Worm (Caenorhabditis elegans): ENCODE data around the gene F35E12.10.
A peak's percentile ranks its signal among the peaks of the same experiment; 100 is the strongest.

The F35E12.10 gene

ce11 chrV:13744901-13745300, 3.7 kb downstream of the F35E12.10 start, which contains the start of gene F35E12.9:
F35E12.9 (minus strand) TSS chrV:13745127.
- TF ChIP-seq aha-1 (tag) (peak; percentile 85), spr-3 (GFP tag; optimal IDR thresholded peaks at IDR 0.05) (no peak), Y75B8A.6 (GFP tag; IDR thresholded peaks at IDR 0.05) (no peak), attf-4 (tag; optimal IDR thresholded peaks at IDR 0.05) (no peak), nhr-111 (GFP tag; optimal IDR thresholded peaks at IDR 0.05) (no peak), zip-11 (GFP tag; IDR thresholded peaks at IDR 0.05) (no peak), ztf-11 (tag; optimal IDR thresholded peaks at IDR 0.05) (no peak), daf-19 (GFP tag; conservative IDR thresholded peaks at IDR 0.05) (no peak), mes-2 (tag; optimal IDR thresholded peaks at IDR 0.05; ENCODE audit: poor library complexity, severe bottlenecking) (no peak), egl-27 (tag; optimal IDR thresholded peaks at IDR 0.05) (no peak), zip-2 (tag; optimal IDR thresholded peaks at IDR 0.05) (peak; percentile 16), lir-3 (tag; optimal IDR thresholded peaks at IDR 0.05) (no peak), ctbp-1 (GFP tag; IDR thresholded peaks at IDR 0.05) (no peak), mxl-2 (GFP tag; conservative IDR thresholded peaks at IDR 0.05) (no peak), egl-43 (GFP tag; IDR thresholded peaks at IDR 0.05) (no peak), F26F4.8 (GFP tag; conservative IDR thresholded peaks at IDR 0.05) (no peak), madf-5 (GFP tag; IDR thresholded peaks at IDR 0.05) (no peak), dmd-9 (GFP tag; IDR thresholded peaks at IDR 0.05) (no peak), nhr-77 (tag; optimal IDR thresholded peaks at IDR 0.05) (peak; percentile 35), nhr-42 (GFP tag; IDR thresholded peaks at IDR 0.05) (no peak), ceh-44 (GFP tag; IDR thresholded peaks at IDR 0.05) (no peak), ama-1 (optimal IDR thresholded peaks at IDR 0.05) (no peak), Y48G9A.11 (GFP tag; IDR thresholded peaks at IDR 0.05) (no peak), ceh-82 (tag; optimal IDR thresholded peaks at IDR 0.05) (no peak), nhr-102 (tag; optimal IDR thresholded peaks at IDR 0.05) (peak; percentile 24), dmd-8 (GFP tag; IDR thresholded peaks at IDR 0.05) (no peak), nhr-76 (tag; optimal IDR thresholded peaks at IDR 0.05) (no peak), ceh-32 (tag; optimal IDR thresholded peaks at IDR 0.05; ENCODE audit: poor library complexity) (no peak), fos-1 (tag; optimal IDR thresholded peaks at IDR 0.05) (no peak), pha-4 (GFP tag; IDR thresholded peaks at IDR 0.05) (no peak), pha-4 (tag; optimal IDR thresholded peaks at IDR 0.05) (no peak), pqm-1 (tag; optimal IDR thresholded peaks at IDR 0.05) (peak; percentile 98), daf-12 (tag; optimal IDR thresholded peaks at IDR 0.05) (no peak), zfp-2 (tag; optimal IDR thresholded peaks at IDR 0.05) (no peak), mxl-3 (GFP tag; optimal IDR thresholded peaks at IDR 0.05) (no peak), nhr-41 (GFP tag; IDR thresholded peaks at IDR 0.05) (no peak), ZK546.5 (tag; optimal IDR thresholded peaks at IDR 0.05) (no peak), nhr-10 (tag; optimal IDR thresholded peaks at IDR 0.05) (no peak), hlh-11 (tag; optimal IDR thresholded peaks at IDR 0.05) (peak; percentile 59), mdl-1 (tag; optimal IDR thresholded peaks at IDR 0.05) (no peak), dmd-6 (GFP tag; IDR thresholded peaks at IDR 0.05) (peak; percentile 81), nhr-48 (tag; optimal IDR thresholded peaks at IDR 0.05) (peak; percentile 33), ceh-62 (tag; optimal IDR thresholded peaks at IDR 0.05) (no peak), nhr-28 (tag; optimal IDR thresholded peaks at IDR 0.05) (peak; percentile 83), nhr-237 (tag; optimal IDR thresholded peaks at IDR 0.05) (no peak), nhr-6 (tag; optimal IDR thresholded peaks at IDR 0.05) (peak; percentile 45), php-3 (GFP tag; IDR thresholded peaks at IDR 0.05) (peak; percentile 78), mep-1 (tag; optimal IDR thresholded peaks at IDR 0.05) (peak; percentile 23), dve-1 (tag; optimal IDR thresholded peaks at IDR 0.05; ENCODE audit: insufficient read depth) (peak; percentile 87), daf-16 (GFP tag; optimal IDR thresholded peaks at IDR 0.05) (no peak), daf-16 (tag; optimal IDR thresholded peaks at IDR 0.05) (peak; percentile 85), skn-1 (tag; optimal IDR thresholded peaks at IDR 0.05) (no peak), snpc-4 (tag; optimal IDR thresholded peaks at IDR 0.05) (no peak), hlh-30 (tag; optimal IDR thresholded peaks at IDR 0.05; ENCODE audit: insufficient read depth) (no peak)

Data from whole organism, L4 larva.